Fruit fly (Drosophila melanogaster) whole organism: Measurements from ENCODE around the gene CG34251.

ENCODE experiments used
- CG8478 ChIP-seq: fragments of >200 bp; optimal IDR thresholded peaks from 2 replicates; lab custom pipeline; 2018; ENCODE audit warnings: inconsistent platforms
- Dll ChIP-seq: fragments of >200 bp; optimal IDR thresholded peaks from 2 replicates; lab custom pipeline; 2017
- EcR ChIP-seq, 2 experiments: fragments of >200 bp; optimal IDR thresholded peaks; 2 replicates each; lab custom pipeline; 2017; ENCODE audit warnings: missing biosample characterization in 2 of 2, missing genetic modification characterization in 2 of 2, missing genetic modification reagents in 2 of 2
- pan ChIP-seq: fragments of >200 bp; optimal IDR thresholded peaks from 2 replicates; lab custom pipeline; 2017
- psq ChIP-seq: fragments of >200 bp; optimal IDR thresholded peaks from 2 replicates; lab custom pipeline; 2017
- usp ChIP-seq: fragments of >200 bp; optimal IDR thresholded peaks from 2 replicates; lab custom pipeline; 2017; ENCODE audit warnings: missing biosample characterization, missing genetic modification characterization, mixed read lengths

- no peak for TF ChIP-seq usp (GFP tag; lab: Kevin White, UChicago)
- TF ChIP-seq pan (lab: Kevin White, UChicago), result no peak
- TF ChIP-seq psq (lab: Kevin White, UChicago), result no peak
- TF ChIP-seq CG8478 (lab: Kevin White, UChicago), result no peak
- no peak for TF ChIP-seq Dll
- TF ChIP-seq EcR (GFP tag; optimal IDR thresholded peaks at IDR 0.05; lab: Kevin White, UChicago), result no peak
Measured at dm6 chr3L:17668945-17669779, 2.3 kb upstream of the CG34251 start, which contains the start of gene Crtc.
